Worm (Caenorhabditis elegans): ENCODE results near the gene ccm-2.

ce11 chrIV:1837134-1837533 is 2.7 kb downstream of the ccm-2 start:
- TF ChIP-seq lsl-1 (GFP tag; optimal IDR thresholded peaks at IDR 0.05) (no peak), lin-40 (tag; optimal IDR thresholded peaks at IDR 0.05) (peak; percentile 5), snpc-1.3 (tag; optimal IDR thresholded peaks at IDR 0.05; ENCODE audit: insufficient read depth) (no peak)

Measured in whole organism, young adult.